Worm (Caenorhabditis elegans) whole organism, L4/young adult: Measurements from ENCODE around the gene rap-2.

Source experiments
- W03F9.2 ChIP-seq: fragments of 150-350 bp; optimal IDR thresholded peaks from 2 replicates; lab custom pipeline; 2014; ENCODE audit warnings: missing biosample characterization, missing genetic modification characterization
- him-1 ChIP-seq: sonication (generic microtip); optimal IDR thresholded peaks from 2 replicates; lab custom pipeline; 2016; ENCODE audit warnings: missing genotype, missing genetic modification reagents, missing genetic modification characterization, missing compliant biosample characterization

DNA sequence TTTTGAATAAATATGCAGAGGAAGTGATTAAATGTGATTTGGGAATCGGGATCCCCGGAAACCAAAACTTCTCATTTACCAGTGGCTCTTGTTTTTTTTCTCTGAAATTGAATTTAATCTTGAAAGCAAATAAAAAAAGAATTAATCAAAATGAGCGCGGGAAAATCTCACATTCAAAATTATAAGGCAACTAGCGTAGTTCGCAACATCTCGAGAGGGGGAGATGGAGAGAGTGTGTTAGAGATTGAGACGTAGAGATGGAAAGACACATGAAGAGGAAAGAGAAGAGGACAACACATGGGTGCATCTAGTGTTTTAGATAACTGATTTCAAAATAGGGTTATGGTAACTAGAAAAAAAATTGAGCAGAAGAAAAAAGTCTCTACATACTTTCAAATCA is 15.8 kb downstream of the rap-2 start, which contains the start of gene sdc-3:
- TF ChIP-seq W03F9.2 (tag; lab: Kevin White, UChicago) (no peak), him-1 (tag; lab: Kevin White, UChicago) (no peak)
